Fruit fly (Drosophila melanogaster): ENCODE results near the gene CG14718.

Gene CG14718

DNA sequence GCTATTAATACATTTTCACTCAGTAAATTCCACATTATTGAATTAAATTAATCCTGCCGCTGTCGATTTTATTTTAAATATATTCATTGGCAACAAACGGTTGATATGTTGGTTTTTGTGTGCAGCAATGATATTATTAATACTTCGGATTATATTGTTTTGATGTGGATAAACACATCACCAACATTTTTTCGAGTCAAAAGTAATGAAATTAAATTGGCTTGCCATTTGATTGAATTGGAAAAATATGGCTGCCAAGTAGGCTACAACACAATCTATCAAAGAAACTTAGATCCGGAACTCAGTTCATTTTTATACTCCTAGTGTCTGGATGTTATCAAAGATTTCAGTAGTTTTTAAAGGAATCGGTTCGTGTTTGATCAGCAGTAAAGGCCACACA is at the start of gene CG14718:
Gene CG14718, plus strand, starts transcription at position 301 of the 400 bp plus-strand sequence.
- no peak for TF ChIP-seq ovo (GFP tag; optimal IDR thresholded peaks at IDR 0.05)
- no peak for TF ChIP-seq CG11617 (GFP tag; optimal IDR thresholded peaks at IDR 0.05)

DNA sequence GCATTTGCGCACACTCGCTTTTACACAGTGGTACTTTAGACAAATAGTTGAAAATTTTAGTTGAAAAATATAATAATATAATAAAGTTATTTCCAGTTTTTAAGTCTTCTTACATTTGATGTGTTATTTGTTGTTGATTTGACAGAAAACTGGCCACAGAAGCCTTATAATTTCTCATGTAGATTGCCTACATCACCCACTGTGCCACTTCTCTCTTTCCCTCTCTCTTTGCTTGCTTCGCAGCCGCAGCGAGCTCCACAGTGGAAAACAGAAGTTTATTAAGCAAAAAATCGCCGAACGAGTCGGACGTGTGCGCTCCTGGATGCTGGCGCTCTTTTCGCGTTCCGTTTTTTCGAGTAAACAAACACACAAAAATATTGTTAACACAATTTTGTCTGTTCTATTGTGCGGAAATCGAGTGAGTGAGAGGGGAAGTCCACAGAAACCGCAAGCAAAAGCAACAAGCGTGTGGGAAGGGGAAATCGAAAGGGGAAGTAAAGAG is 44.5 kb upstream of the CG14718 start, which contains the start of gene CG42327:
Gene CG42327, plus strand, starts transcription at position 277 of the 502 bp plus-strand sequence.
- TF ChIP-seq ovo (GFP tag; optimal IDR thresholded peaks at IDR 0.05) (no peak), cic (GFP tag; optimal IDR thresholded peaks at IDR 0.05) (peak; percentile 56), Clk (GFP tag; optimal IDR thresholded peaks at IDR 0.05) (no peak), CG14711 (tag; optimal IDR thresholded peaks at IDR 0.05) (peak; percentile 69), CG12768 (GFP tag; optimal IDR thresholded peaks at IDR 0.05) (peak; percentile 30), Crg-1 (GFP tag; optimal IDR thresholded peaks at IDR 0.05) (peak; percentile 25), CG7101 (tag; optimal IDR thresholded peaks at IDR 0.05) (peak; percentile 83), bab1 (GFP tag; optimal IDR thresholded peaks at IDR 0.05) (peak; percentile 87), CG5204 (GFP tag; optimal IDR thresholded peaks at IDR 0.05) (no peak), toe (GFP tag; optimal IDR thresholded peaks at IDR 0.05) (peak; percentile 25), cnc (optimal IDR thresholded peaks at IDR 0.05) (no peak), Mnt (GFP tag; optimal IDR thresholded peaks at IDR 0.05) (peak; percentile 64), CG11617 (GFP tag; optimal IDR thresholded peaks at IDR 0.05) (peak; percentile 80), pad (GFP tag; optimal IDR thresholded peaks at IDR 0.05) (peak; percentile 99), CG33017 (tag; optimal IDR thresholded peaks at IDR 0.05) (peak; percentile 71), CG1620 (GFP tag; optimal IDR thresholded peaks at IDR 0.05) (no peak), CG7045 (GFP tag; optimal IDR thresholded peaks at IDR 0.05) (peak; percentile 47), tj (GFP tag; optimal IDR thresholded peaks at IDR 0.05) (no peak), kay (GFP tag; ENCODE audit: borderline replicate concordance) (no peak), Hr96 (GFP tag; optimal IDR thresholded peaks at IDR 0.05) (peak; percentile 31)

DNA sequence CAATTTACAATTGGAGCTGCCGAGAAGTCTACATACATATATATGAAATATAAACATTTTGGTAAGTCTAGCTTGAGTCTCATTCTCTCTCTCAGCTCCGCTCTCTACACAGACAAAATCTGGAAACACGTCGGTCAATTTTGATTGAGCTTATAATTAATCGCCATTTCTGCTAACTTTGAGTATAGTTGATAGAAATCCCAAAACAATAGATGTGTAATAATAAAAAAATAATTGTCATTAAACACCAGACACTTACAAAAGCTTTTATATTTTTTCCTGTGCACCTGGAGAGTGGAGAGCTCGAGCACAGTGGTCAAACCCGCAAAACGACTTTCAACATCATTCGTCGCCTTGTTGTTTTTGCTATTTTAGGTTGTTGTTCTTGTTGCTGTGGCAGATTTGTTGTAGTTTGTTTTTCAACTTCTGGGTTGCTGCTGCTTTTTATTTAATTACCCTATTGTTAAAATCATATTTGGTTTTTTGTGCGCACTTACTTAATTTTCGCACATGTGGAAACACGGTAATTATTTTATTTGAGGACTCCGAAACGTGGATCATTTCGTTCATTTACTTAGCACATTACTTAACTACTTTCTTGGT is 43.7 kb upstream of the CG14718 start:
- no peak for TF ChIP-seq cnc (optimal IDR thresholded peaks at IDR 0.05)
- TF ChIP-seq bab1 (GFP tag; optimal IDR thresholded peaks at IDR 0.05): peak; percentile 97
- TF ChIP-seq kay (GFP tag; ENCODE audit: borderline replicate concordance): peak; percentile 79
- TF ChIP-seq ovo (GFP tag; optimal IDR thresholded peaks at IDR 0.05): no peak
- TF ChIP-seq Clk (GFP tag; optimal IDR thresholded peaks at IDR 0.05): peak; percentile 48
- peak; percentile 71 for TF ChIP-seq CG12768 (GFP tag; optimal IDR thresholded peaks at IDR 0.05)
- peak; percentile 68 for TF ChIP-seq CG5204 (GFP tag; optimal IDR thresholded peaks at IDR 0.05)
- TF ChIP-seq CG33017 (tag; optimal IDR thresholded peaks at IDR 0.05): peak; percentile 91
- peak; percentile 46 for TF ChIP-seq Mnt (GFP tag; optimal IDR thresholded peaks at IDR 0.05)
- peak; percentile 41 for TF ChIP-seq tj (GFP tag; optimal IDR thresholded peaks at IDR 0.05)
- peak; percentile 60 for TF ChIP-seq CG11617 (GFP tag; optimal IDR thresholded peaks at IDR 0.05)
- no peak for TF ChIP-seq pad (GFP tag; optimal IDR thresholded peaks at IDR 0.05)
- TF ChIP-seq CG1620 (GFP tag; optimal IDR thresholded peaks at IDR 0.05): peak; percentile 61
- peak; percentile 71 for TF ChIP-seq CG7045 (GFP tag; optimal IDR thresholded peaks at IDR 0.05)
- TF ChIP-seq Hr96 (GFP tag; optimal IDR thresholded peaks at IDR 0.05): peak; percentile 67
- peak; percentile 56 for TF ChIP-seq Crg-1 (GFP tag; optimal IDR thresholded peaks at IDR 0.05)
- TF ChIP-seq CG7101 (tag; optimal IDR thresholded peaks at IDR 0.05): peak; percentile 92
- TF ChIP-seq toe (GFP tag; optimal IDR thresholded peaks at IDR 0.05): peak; percentile 11
- TF ChIP-seq cic (GFP tag; optimal IDR thresholded peaks at IDR 0.05): no peak
- peak; percentile 88 for TF ChIP-seq CG14711 (tag; optimal IDR thresholded peaks at IDR 0.05)

- TF ChIP-seq pad (GFP tag; optimal IDR thresholded peaks at IDR 0.05) (no peak), tj (GFP tag; optimal IDR thresholded peaks at IDR 0.05) (no peak), CG14711 (tag; optimal IDR thresholded peaks at IDR 0.05) (no peak)
Observed at dm6 chr3R:11657786-11658193, 42.6 kb upstream of the CG14718 start.

- TF ChIP-seq Clk (GFP tag; optimal IDR thresholded peaks at IDR 0.05) (no peak), CG1620 (GFP tag; optimal IDR thresholded peaks at IDR 0.05) (no peak), tj (GFP tag; optimal IDR thresholded peaks at IDR 0.05) (peak; percentile 28)
Observed at dm6 chr3R:11661187-11661586, 39.2 kb upstream of the CG14718 start.

- TF ChIP-seq CG7045 (GFP tag; optimal IDR thresholded peaks at IDR 0.05) (no peak), bab1 (GFP tag; optimal IDR thresholded peaks at IDR 0.05) (peak; percentile 77)
Observed at dm6 chr3R:11661712-11662111, 38.7 kb upstream of the CG14718 start.

DNA sequence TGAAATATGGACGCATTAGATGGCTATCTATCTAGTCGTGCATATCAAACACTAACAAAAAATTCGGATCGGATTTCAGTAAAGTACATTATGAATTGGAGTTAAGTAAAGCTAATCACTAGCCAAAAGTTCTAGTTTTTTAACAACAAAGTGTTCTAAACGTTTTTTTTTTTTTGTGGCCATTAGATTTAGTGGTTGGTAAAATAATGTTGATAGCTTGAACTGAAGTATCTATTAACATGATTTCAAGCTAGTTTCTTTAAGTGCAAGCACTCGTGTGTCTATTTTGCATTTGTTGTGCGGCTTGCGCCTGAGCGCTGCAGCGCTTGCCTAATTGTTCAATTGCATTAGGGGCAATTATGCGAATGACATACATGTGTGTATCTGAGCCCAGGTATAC is 37.8 kb upstream of the CG14718 start:
- TF ChIP-seq cic (GFP tag; optimal IDR thresholded peaks at IDR 0.05) (no peak), CG1620 (GFP tag; optimal IDR thresholded peaks at IDR 0.05) (no peak), CG33017 (tag; optimal IDR thresholded peaks at IDR 0.05) (no peak), pad (GFP tag; optimal IDR thresholded peaks at IDR 0.05) (no peak), bab1 (GFP tag; optimal IDR thresholded peaks at IDR 0.05) (no peak), CG7101 (tag; optimal IDR thresholded peaks at IDR 0.05) (no peak), cnc (optimal IDR thresholded peaks at IDR 0.05) (no peak), CG11617 (GFP tag; optimal IDR thresholded peaks at IDR 0.05) (no peak), Crg-1 (GFP tag; optimal IDR thresholded peaks at IDR 0.05) (no peak), Mnt (GFP tag; optimal IDR thresholded peaks at IDR 0.05) (no peak), toe (GFP tag; optimal IDR thresholded peaks at IDR 0.05) (no peak), CG5204 (GFP tag; optimal IDR thresholded peaks at IDR 0.05) (no peak), kay (GFP tag; ENCODE audit: borderline replicate concordance) (no peak), ovo (GFP tag; optimal IDR thresholded peaks at IDR 0.05) (no peak), CG7045 (GFP tag; optimal IDR thresholded peaks at IDR 0.05) (no peak), Hr96 (GFP tag; optimal IDR thresholded peaks at IDR 0.05) (no peak), CG12768 (GFP tag; optimal IDR thresholded peaks at IDR 0.05) (no peak), CG14711 (tag; optimal IDR thresholded peaks at IDR 0.05) (no peak), tj (GFP tag; optimal IDR thresholded peaks at IDR 0.05) (no peak), Clk (GFP tag; optimal IDR thresholded peaks at IDR 0.05) (no peak)

All from whole organism, adult.